Worm (Caenorhabditis elegans) whole organism, L3 larva: ENCODE data around the gene C09G5.7.

Experiments
- ceh-9 ChIP-seq: sonication (generic microtip); optimal IDR thresholded peaks from 2 replicates; lab custom pipeline; 2018; ENCODE audit warnings: missing biosample characterization, missing genetic modification characterization
- elt-1 ChIP-seq: fragments of 150-350 bp; optimal IDR thresholded peaks from 2 replicates; lab custom pipeline; 2014; ENCODE audit warnings: missing biosample characterization, missing genetic modification characterization
- fkh-10 ChIP-seq: sonication (generic microtip); optimal IDR thresholded peaks from 2 replicates; lab custom pipeline; 2017; ENCODE audit warnings: missing biosample characterization, missing genetic modification reagents, missing genetic modification characterization
- fos-1 ChIP-seq: fragments of 150-350 bp; optimal IDR thresholded peaks from 2 replicates; lab custom pipeline; 2014; ENCODE audit warnings: missing biosample characterization, missing genetic modification characterization
- nhr-11 ChIP-seq: fragments of 150-350 bp; optimal IDR thresholded peaks from 2 replicates; lab custom pipeline; 2014; ENCODE audit warnings: missing biosample characterization, missing genetic modification characterization
- nhr-25 ChIP-seq: sonication (generic microtip); optimal IDR thresholded peaks from 2 replicates; lab custom pipeline; 2017; ENCODE audit warnings: missing biosample characterization, missing genetic modification characterization
- pha-4 ChIP-seq: fragments of 150-350 bp; optimal IDR thresholded peaks from 2 replicates; lab custom pipeline; 2014; ENCODE audit warnings: missing biosample characterization, missing genetic modification reagents, missing genetic modification characterization
- snpc-4 ChIP-seq: fragments of 150-350 bp; optimal IDR thresholded peaks from 2 replicates; lab custom pipeline; 2014; ENCODE audit warnings: missing biosample characterization, missing genetic modification characterization

DNA sequence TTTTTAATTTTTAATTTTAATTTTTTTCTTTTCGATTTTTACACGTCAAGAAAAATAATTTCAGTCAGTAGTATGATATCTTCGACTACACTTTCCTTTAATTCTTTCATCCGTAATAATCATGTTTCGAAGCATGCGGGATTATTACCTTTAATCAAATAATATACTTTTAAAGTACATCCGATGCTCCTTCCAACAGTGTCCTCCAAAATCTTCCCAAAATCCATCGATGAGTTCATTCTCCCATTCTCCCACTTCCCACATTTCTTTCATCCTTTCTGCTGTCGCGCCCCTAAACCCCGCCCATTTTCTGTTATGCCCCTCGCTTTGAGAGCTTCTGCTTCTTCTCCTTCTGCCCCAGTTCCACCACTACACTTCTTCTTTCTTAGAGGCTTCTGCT is 20.0 kb upstream of the C09G5.7 start, which contains the start of gene lgc-57:
- TF ChIP-seq fos-1 (tag; lab: Kevin White, UChicago): no peak
- no peak for TF ChIP-seq nhr-11 (tag; lab: Kevin White, UChicago)
- TF ChIP-seq pha-4 (tag; lab: Kevin White, UChicago): no peak
- no peak for TF ChIP-seq fkh-10
- no peak for TF ChIP-seq ceh-9 (tag; lab: Kevin White, UChicago)
- no peak for TF ChIP-seq snpc-4
- TF ChIP-seq nhr-25 (tag; lab: Kevin White, UChicago): no peak
- no peak for TF ChIP-seq elt-1 (tag; lab: Kevin White, UChicago)
